Worm (Caenorhabditis elegans) whole organism, dauer: Measurements from ENCODE around the gene hrpk-2.
"Not testable (repeated sequence)": the region's sequence is repeated elsewhere in the genome, so short reads cannot be mapped to it uniquely, and the experiment has no call there.

Experiments
- unc-62 ChIP-seq: sonication (generic microtip); optimal IDR thresholded peaks from 2 replicates; lab custom pipeline; 2017; ENCODE audit warnings: missing biosample characterization, missing genetic modification reagents, missing genetic modification characterization

The hrpk-2 gene

ce11 chrIII:7986585-7987171, at the start of gene hrpk-2:
Gene hrpk-2, plus strand, starts transcription at chrIII:7987121.
- no peak for TF ChIP-seq unc-62 (GFP tag; lab: Kevin White, UChicago)

DNA sequence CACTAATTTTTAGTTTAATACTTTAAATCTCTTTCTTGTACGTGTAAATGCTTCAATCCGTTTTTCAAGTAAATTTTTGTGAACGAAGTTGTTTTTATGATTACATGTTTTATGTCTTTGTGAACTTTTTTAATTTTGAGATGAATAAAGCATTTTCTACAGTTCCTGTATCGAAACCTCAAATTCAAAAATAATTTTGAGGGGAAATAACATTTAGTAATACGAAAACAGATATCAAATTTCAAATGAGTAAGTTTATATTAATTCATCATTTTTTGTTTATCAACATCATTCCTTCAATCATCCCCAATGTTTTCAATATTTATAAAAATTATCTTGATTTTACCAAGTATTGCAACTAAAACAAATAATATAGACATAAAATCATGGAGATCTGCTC, 49.4 kb upstream of the hrpk-2 start, which contains the start of gene C29E4.10:
C29E4.10 (plus strand) TSS at position 301 of the 400 bp plus-strand sequence.
- TF ChIP-seq unc-62 (GFP tag; lab: Kevin White, UChicago) = no peak

ce11 chrIII:7940819-7941218, 46.1 kb upstream of the hrpk-2 start, which contains the start of gene C29E4.12:
Gene C29E4.12, plus strand, starts transcription at chrIII:7941151.
- no peak for TF ChIP-seq unc-62 (GFP tag; lab: Kevin White, UChicago)

DNA sequence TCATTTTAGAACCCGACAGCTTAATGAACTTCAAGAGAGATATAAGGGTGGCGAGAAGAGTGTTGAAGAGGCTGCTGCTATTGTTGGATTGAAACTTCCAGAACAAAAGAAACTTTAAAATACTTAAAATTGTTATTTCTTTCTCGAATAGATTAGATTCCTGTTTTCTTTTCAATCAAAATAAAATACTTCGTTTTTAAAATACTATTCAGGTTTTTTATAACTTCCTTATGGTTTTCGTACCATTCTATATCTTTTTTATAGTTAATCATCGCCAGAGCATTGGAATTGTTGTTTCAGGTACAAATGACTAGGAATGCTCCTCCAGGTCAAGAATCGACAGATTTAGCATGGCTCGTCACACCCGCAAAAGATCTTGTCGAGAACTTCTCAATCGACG, 45.5 kb upstream of the hrpk-2 start, which contains the start of gene kle-2:
kle-2 (plus strand) TSS at position 301 of the 400 bp plus-strand sequence.
- no peak for TF ChIP-seq unc-62 (GFP tag; lab: Kevin White, UChicago)

DNA sequence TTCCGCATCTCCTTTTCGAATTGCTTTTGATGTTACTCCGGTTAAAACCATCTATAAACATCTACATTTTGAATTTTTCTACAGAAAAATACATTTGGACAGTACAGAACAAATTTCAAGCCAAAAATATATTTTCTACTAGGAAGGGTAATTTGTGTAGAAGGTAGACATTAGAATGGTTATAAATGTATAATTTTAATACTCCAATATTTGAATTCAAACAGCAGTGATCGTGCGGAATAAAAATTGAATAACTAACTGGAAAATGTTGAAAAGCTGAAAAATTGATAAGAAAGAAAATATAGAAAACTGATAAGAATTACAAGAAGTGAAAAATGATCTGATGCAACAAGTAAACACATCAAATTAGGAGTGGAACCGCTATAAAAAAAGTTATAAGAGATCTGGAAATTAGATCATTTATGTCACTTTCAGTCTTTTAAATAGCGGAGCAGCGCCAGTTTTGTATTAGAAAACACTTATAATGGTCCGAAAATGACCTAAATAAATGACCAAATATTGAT, 39.9 kb upstream of the hrpk-2 start, which contains the start of gene gsto-1:
gsto-1 (minus strand) TSS at position 51 of the 524 bp plus-strand sequence.
- TF ChIP-seq unc-62 (GFP tag; lab: Kevin White, UChicago) = no peak

DNA sequence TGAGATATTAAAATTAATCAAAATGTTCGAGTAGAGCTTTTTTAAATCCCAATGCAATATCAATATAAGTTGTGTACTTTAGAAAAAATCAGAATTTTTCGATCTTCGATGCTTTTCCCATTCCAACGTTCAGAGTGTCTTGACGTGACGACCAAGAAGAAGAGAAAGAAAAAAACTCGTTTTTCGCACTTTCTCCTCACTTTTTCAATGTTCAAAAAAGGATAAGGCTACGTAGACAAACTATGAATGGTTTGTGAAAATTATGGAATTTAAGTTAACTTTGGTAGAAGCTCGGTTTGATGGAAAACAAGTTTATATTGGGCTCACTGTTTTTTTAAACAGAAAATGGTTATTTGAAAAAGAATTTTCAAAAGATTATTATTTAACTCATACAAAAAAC, 39.2 kb upstream of the hrpk-2 start:
- TF ChIP-seq unc-62 (GFP tag; lab: Kevin White, UChicago) = no peak

DNA sequence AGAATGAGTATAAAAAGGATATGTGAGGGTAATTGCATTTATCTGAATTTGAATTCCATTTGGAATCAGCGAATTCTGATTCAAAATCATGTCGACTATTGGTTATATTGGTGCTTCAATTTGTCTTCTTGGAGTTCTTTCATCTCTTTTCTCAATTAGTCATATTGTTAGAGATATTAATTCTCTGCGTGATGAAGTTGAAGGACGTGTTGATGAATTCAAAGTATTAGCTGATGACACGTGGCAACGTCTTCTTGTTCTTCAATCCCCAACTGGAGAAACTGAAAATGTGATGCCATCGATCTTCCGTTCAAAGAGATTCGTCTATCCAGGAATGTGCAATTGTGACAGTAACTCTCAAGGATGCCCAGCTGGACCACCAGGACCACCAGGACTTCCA, 38.1 kb upstream of the hrpk-2 start, which contains the start of gene col-90:
col-90 (plus strand) TSS at position 37 of the 400 bp plus-strand sequence.
- TF ChIP-seq unc-62 (GFP tag; lab: Kevin White, UChicago) = no peak

DNA sequence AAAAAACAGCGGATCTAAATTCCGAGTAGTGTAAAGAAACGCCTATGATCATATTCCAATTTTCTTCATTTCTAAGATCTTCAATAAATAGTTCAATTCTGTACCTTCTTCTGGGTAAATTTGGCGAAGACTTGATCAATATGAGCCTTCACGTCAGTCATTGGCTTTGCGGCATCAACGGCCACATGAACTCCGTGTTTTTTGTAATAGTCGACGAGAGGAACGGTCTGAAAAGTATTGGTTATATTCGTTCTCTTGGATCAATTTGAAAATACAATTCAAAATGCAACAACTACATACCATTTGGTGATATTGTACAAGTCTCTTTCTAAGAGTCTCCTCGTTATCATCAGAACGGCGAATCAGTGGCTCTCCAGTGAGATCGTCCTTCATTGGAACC, 36.5 kb upstream of the hrpk-2 start:
- TF ChIP-seq unc-62 (GFP tag; lab: Kevin White, UChicago) = no peak

DNA sequence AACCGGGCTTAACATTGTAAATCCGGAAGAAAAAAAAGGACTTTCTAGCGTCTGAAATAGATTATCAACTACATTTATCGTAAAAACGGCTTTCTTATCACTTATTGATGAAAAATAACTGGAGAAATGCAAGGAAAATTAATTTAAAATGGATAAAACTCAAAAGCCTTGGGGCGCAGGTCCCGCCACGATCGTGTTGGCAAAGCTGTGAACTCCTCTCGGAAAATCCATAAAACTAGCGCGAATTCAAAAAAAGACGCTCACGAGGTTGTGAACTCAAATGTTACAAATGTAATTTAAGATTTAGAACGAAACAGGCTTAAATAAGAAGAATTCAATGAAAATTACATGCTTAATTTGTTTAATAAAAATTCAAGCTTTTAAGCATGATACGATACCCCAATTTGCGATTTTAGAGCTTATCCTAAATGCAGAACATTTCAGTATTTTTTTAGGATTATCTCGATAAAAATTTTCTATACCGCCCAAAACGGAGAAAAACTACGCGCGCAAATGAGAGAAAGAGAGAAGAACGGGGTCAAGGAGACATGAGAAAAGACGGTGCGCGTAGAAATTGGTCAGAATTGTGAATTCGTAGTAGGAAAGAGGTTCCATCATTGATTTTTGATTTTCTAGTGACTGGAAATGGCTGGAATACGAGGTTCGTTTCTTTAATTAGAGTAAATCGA, 34.7 kb upstream of the hrpk-2 start, which contains the start of gene C29E4.15:
C29E4.15 (plus strand) TSS at position 547 of the 689 bp plus-strand sequence.
- TF ChIP-seq unc-62 (GFP tag; lab: Kevin White, UChicago) = no peak

DNA sequence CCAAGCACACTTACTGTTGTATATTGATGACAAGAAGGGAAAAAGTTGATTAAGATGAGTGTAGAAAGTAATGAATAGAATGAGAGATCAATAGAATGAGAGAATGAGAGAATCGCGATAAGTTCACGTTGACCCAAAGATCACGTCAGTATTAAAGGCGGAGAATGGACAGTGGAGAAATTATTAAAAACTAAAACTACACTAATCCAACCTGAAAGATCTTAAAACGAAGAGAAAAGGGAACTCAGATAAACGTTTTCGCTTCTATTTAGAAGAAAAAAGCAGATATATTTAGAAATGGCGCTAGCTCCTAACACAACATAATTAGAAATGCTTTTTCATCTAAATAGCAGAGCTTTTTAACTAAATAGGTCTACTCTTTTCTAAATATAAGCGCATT, 33.7 kb upstream of the hrpk-2 start, which contains the start of gene let-754:
let-754 (minus strand) TSS at position 101 of the 400 bp plus-strand sequence.
- no peak for TF ChIP-seq unc-62 (GFP tag; lab: Kevin White, UChicago)

- no peak for TF ChIP-seq unc-62 (GFP tag; lab: Kevin White, UChicago)
Measured at ce11 chrIII:7956965-7957364, 30.0 kb upstream of the hrpk-2 start, which contains the start of gene C29E4.9. Gene C29E4.9, minus strand, starts transcription at chrIII:7957065.

DNA sequence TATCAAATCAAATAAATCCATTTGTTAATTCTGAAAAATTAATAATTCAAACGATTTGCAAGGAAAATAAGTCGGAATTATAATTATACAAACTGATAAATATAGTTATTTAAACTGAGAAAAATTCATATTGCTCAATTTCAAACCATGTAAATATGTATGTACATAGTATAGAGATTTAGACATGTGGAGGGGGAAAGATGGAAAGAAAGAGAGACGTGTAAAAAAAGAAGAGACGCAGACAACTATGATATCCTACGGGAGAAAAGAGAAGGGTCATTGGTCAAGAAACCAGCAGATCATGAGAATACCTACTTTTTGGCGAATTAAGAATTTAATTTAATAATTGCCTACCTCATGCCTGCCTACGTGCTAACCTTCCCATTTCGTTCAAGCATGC, 28.8 kb upstream of the hrpk-2 start, which contains the start of gene C29E4.11:
C29E4.11 (minus strand) TSS at position 30 of the 400 bp plus-strand sequence.
- TF ChIP-seq unc-62 (GFP tag; lab: Kevin White, UChicago) = no peak

ce11 chrIII:7958922-7959609, 27.9 kb upstream of the hrpk-2 start, which contains the start of gene F54H12.10:
Gene F54H12.10, minus strand, starts transcription at chrIII:7958972.
- not testable (repeated sequence) for TF ChIP-seq unc-62 (GFP tag; lab: Kevin White, UChicago)

ce11 chrIII:7962641-7963040, 24.3 kb upstream of the hrpk-2 start, which contains the start of gene F54H12.4:
Gene F54H12.4, minus strand, starts transcription at chrIII:7962741.
- TF ChIP-seq unc-62 (GFP tag; lab: Kevin White, UChicago) = not testable (repeated sequence)

ce11 chrIII:7964281-7964680, 22.6 kb upstream of the hrpk-2 start, which contains the start of gene F54H12.2:
Gene F54H12.2, plus strand, starts transcription at chrIII:7964581.
- not testable (repeated sequence) for TF ChIP-seq unc-62 (GFP tag; lab: Kevin White, UChicago)
